Worm (Caenorhabditis elegans) whole organism, L3 larva: ENCODE results near the gene R10D12.1.

Experiments
- ceh-16 ChIP-seq: sonication (generic microtip); optimal IDR thresholded peaks from 2 replicates; lab custom pipeline; 2017; ENCODE audit warnings: missing biosample characterization, missing genetic modification characterization
- fos-1 ChIP-seq: fragments of 150-350 bp; optimal IDR thresholded peaks from 2 replicates; lab custom pipeline; 2014; ENCODE audit warnings: missing biosample characterization, missing genetic modification characterization
- lin-15B ChIP-seq: fragments of 150-350 bp; optimal IDR thresholded peaks from 2 replicates; lab custom pipeline; 2014; ENCODE audit warnings: missing biosample characterization, missing genetic modification characterization
- snpc-4 ChIP-seq: fragments of 150-350 bp; optimal IDR thresholded peaks from 2 replicates; lab custom pipeline; 2014; ENCODE audit warnings: missing biosample characterization, missing genetic modification characterization
- tbx-2 ChIP-seq: sonication (generic microtip); optimal IDR thresholded peaks from 2 replicates; lab custom pipeline; 2016; ENCODE audit warnings: mild to moderate bottlenecking, missing genetic modification characterization, missing compliant biosample characterization

DNA sequence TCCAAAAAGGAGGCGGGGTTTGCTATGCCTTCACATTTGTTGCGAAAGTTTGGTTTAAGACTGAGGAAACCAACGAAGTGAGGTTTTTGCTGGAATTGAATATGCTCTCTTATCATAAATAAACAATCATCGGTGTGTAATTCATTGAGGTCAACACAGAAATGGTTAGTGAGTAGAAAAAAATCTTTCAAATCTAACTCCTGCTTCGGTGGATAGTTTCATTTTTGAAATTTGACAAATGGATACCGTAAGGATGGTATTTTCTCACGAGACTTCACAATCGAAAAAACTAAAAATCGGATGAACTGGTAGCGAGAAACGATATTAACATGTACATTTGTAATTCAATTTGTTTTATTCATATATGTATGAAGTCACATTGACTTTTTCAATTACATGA, 46.4 kb upstream of the R10D12.1 start, which contains the start of gene eol-1:
- TF ChIP-seq snpc-4 (tag; lab: Kevin White, UChicago) = no peak
- TF ChIP-seq ceh-16 (tag; lab: Kevin White, UChicago) = no peak
- TF ChIP-seq tbx-2 (tag; lab: Kevin White, UChicago) = no peak
- no peak for TF ChIP-seq lin-15B (tag; lab: Kevin White, UChicago)
- TF ChIP-seq fos-1 (tag; lab: Kevin White, UChicago) = no peak
